Worm (Caenorhabditis elegans) whole organism, L3 larva: ENCODE measurements around the gene comt-1.

Source experiments
- R02D3.7 ChIP-seq: fragments of 150-350 bp; optimal IDR thresholded peaks from 2 replicates; lab custom pipeline; 2014; ENCODE audit warnings: missing biosample characterization, missing genetic modification characterization
- ZK546.5 ChIP-seq: sonication (generic microtip); optimal IDR thresholded peaks from 2 replicates; lab custom pipeline; 2017; ENCODE audit warnings: missing biosample characterization, missing genetic modification characterization
- aly-2 ChIP-seq: fragments of 150-350 bp; optimal IDR thresholded peaks from 2 replicates; lab custom pipeline; 2014; ENCODE audit warnings: missing biosample characterization, missing genetic modification characterization
- ama-1 ChIP-seq: fragments of 150-350 bp; optimal IDR thresholded peaks from 2 replicates; lab custom pipeline; 2018
- ceh-16 ChIP-seq: sonication (generic microtip); optimal IDR thresholded peaks from 2 replicates; lab custom pipeline; 2017; ENCODE audit warnings: missing biosample characterization, missing genetic modification characterization
- ceh-28 ChIP-seq: fragments of 150-350 bp; optimal IDR thresholded peaks from 2 replicates; lab custom pipeline; 2014; ENCODE audit warnings: missing biosample characterization, missing genetic modification reagents, missing genetic modification characterization
- ceh-82 ChIP-seq: fragments of 150-350 bp; optimal IDR thresholded peaks from 2 replicates; lab custom pipeline; 2014; ENCODE audit warnings: missing biosample characterization, missing genetic modification characterization
- ceh-9 ChIP-seq: sonication (generic microtip); optimal IDR thresholded peaks from 2 replicates; lab custom pipeline; 2018; ENCODE audit warnings: missing biosample characterization, missing genetic modification characterization
- daf-12 ChIP-seq: fragments of 150-350 bp; optimal IDR thresholded peaks from 2 replicates; lab custom pipeline; 2014; ENCODE audit warnings: missing biosample characterization, missing genetic modification reagents, missing genetic modification characterization
- egl-27 ChIP-seq: sonication (generic microtip); optimal IDR thresholded peaks from 4 replicates; lab custom pipeline; 2017; ENCODE audit warnings: missing biosample characterization, missing genetic modification reagents, missing genetic modification characterization
- egl-5 ChIP-seq: fragments of 150-350 bp; optimal IDR thresholded peaks from 2 replicates; lab custom pipeline; 2017; ENCODE audit warnings: missing biosample characterization, missing genetic modification reagents, missing genetic modification characterization, inconsistent platforms
- elt-1 ChIP-seq: fragments of 150-350 bp; optimal IDR thresholded peaks from 2 replicates; lab custom pipeline; 2014; ENCODE audit warnings: missing biosample characterization, missing genetic modification characterization
- elt-2 ChIP-seq: sonication (generic microtip); optimal IDR thresholded peaks from 2 replicates; lab custom pipeline; 2016; ENCODE audit warnings: missing genetic modification reagents, mild to moderate bottlenecking, missing genetic modification characterization, missing compliant biosample characterization
- elt-3 ChIP-seq, 3 experiments: fragments of 150-350 bp in 1 of 3; sonication (generic microtip) in 2 of 3; optimal IDR thresholded peaks; 2 replicates in 2 of 3; 4 replicates in 1 of 3; lab custom pipeline; 2014 to 2017; ENCODE audit warnings: missing biosample characterization in 3 of 3, missing genetic modification characterization in 3 of 3
- eor-1 ChIP-seq, 2 experiments: fragments of 150-350 bp; optimal IDR thresholded peaks; 2 replicates each; lab custom pipeline; 2014 to 2018; ENCODE audit warnings: missing biosample characterization in 2 of 2, missing genetic modification characterization in 2 of 2
- fkh-10 ChIP-seq: sonication (generic microtip); optimal IDR thresholded peaks from 2 replicates; lab custom pipeline; 2017; ENCODE audit warnings: missing biosample characterization, missing genetic modification reagents, missing genetic modification characterization
- fkh-2 ChIP-seq: fragments of 150-350 bp; optimal IDR thresholded peaks from 2 replicates; lab custom pipeline; 2014; ENCODE audit warnings: missing biosample characterization, missing genetic modification reagents, missing genetic modification characterization
- fos-1 ChIP-seq: fragments of 150-350 bp; optimal IDR thresholded peaks from 2 replicates; lab custom pipeline; 2014; ENCODE audit warnings: missing biosample characterization, missing genetic modification characterization
- hmg-11 ChIP-seq: sonication (generic microtip); optimal IDR thresholded peaks from 2 replicates; lab custom pipeline; 2016; ENCODE audit warnings: missing genetic modification characterization, missing compliant biosample characterization
- jun-1 ChIP-seq: fragments of 150-350 bp; optimal IDR thresholded peaks from 2 replicates; lab custom pipeline; 2014; ENCODE audit warnings: missing biosample characterization, missing genetic modification reagents, missing genetic modification characterization
- lin-15B ChIP-seq: fragments of 150-350 bp; optimal IDR thresholded peaks from 2 replicates; lab custom pipeline; 2014; ENCODE audit warnings: missing biosample characterization, missing genetic modification characterization
- lin-39 ChIP-seq: fragments of 150-350 bp; optimal IDR thresholded peaks from 2 replicates; lab custom pipeline; 2018; ENCODE audit warnings: missing biosample characterization, missing genetic modification reagents, missing genetic modification characterization
- lsy-12 ChIP-seq: sonication (generic microtip); optimal IDR thresholded peaks from 2 replicates; lab custom pipeline; 2016; ENCODE audit warnings: mild to moderate bottlenecking, missing genetic modification characterization, missing compliant biosample characterization
- mdl-1 ChIP-seq: fragments of 150-350 bp; optimal IDR thresholded peaks from 2 replicates; lab custom pipeline; 2014; ENCODE audit warnings: missing biosample characterization, missing genetic modification characterization
- mml-1 ChIP-seq: fragments of 150-350 bp; sonication (generic microtip); optimal IDR thresholded peaks from 3 replicates; lab custom pipeline; 2014; ENCODE audit warnings: missing biosample characterization, missing genetic modification characterization
- nfya-1 ChIP-seq: sonication (generic microtip); optimal IDR thresholded peaks from 2 replicates; lab custom pipeline; 2017; ENCODE audit warnings: missing genetic modification characterization, mild to moderate bottlenecking, missing compliant biosample characterization, antibody characterized with exemption, moderate library complexity; ENCODE audit not compliant: insufficient read depth
- nhr-11 ChIP-seq: fragments of 150-350 bp; optimal IDR thresholded peaks from 2 replicates; lab custom pipeline; 2014; ENCODE audit warnings: missing biosample characterization, missing genetic modification characterization
- nhr-12 ChIP-seq: fragments of 150-350 bp; optimal IDR thresholded peaks from 2 replicates; lab custom pipeline; 2014; ENCODE audit warnings: missing biosample characterization, missing genetic modification characterization
- nhr-23 ChIP-seq: fragments of 150-350 bp; optimal IDR thresholded peaks from 2 replicates; lab custom pipeline; 2014; ENCODE audit warnings: missing biosample characterization, missing genetic modification reagents, missing genetic modification characterization
- nhr-237 ChIP-seq: fragments of 150-350 bp; optimal IDR thresholded peaks from 2 replicates; lab custom pipeline; 2014; ENCODE audit warnings: missing biosample characterization, missing genetic modification characterization
- nhr-25 ChIP-seq: sonication (generic microtip); optimal IDR thresholded peaks from 2 replicates; lab custom pipeline; 2017; ENCODE audit warnings: missing biosample characterization, missing genetic modification characterization
- nhr-43 ChIP-seq: sonication (generic microtip); optimal IDR thresholded peaks from 2 replicates; lab custom pipeline; 2016; ENCODE audit warnings: mild to moderate bottlenecking, missing genetic modification characterization, missing compliant biosample characterization; ENCODE audit not compliant: poor library complexity, severe bottlenecking
- nhr-67 ChIP-seq: fragments of 150-350 bp; optimal IDR thresholded peaks from 2 replicates; lab custom pipeline; 2014; ENCODE audit warnings: missing biosample characterization, missing genetic modification characterization
- nhr-76 ChIP-seq: fragments of 150-350 bp; sonication (generic microtip); optimal IDR thresholded peaks from 5 replicates; lab custom pipeline; 2014; ENCODE audit warnings: missing biosample characterization, missing genetic modification characterization
- nhr-77 ChIP-seq: fragments of 150-350 bp; optimal IDR thresholded peaks from 2 replicates; lab custom pipeline; 2014; ENCODE audit warnings: missing biosample characterization, missing genetic modification characterization
- pha-4 ChIP-seq: fragments of 150-350 bp; optimal IDR thresholded peaks from 2 replicates; lab custom pipeline; 2014; ENCODE audit warnings: missing biosample characterization, missing genetic modification reagents, missing genetic modification characterization
- pqm-1 ChIP-seq: fragments of 150-350 bp; optimal IDR thresholded peaks from 2 replicates; lab custom pipeline; 2017; ENCODE audit warnings: missing biosample characterization, missing genetic modification characterization, inconsistent platforms
- sea-2 ChIP-seq: fragments of 150-350 bp; sonication (generic microtip); optimal IDR thresholded peaks from 4 replicates; lab custom pipeline; 2014; ENCODE audit warnings: missing biosample characterization, missing genetic modification reagents, missing genetic modification characterization
- skn-1 ChIP-seq: fragments of 150-350 bp; optimal IDR thresholded peaks from 2 replicates; lab custom pipeline; 2014; ENCODE audit warnings: missing biosample characterization, missing genetic modification characterization
- snpc-4 ChIP-seq: fragments of 150-350 bp; optimal IDR thresholded peaks from 2 replicates; lab custom pipeline; 2014; ENCODE audit warnings: missing biosample characterization, missing genetic modification characterization
- tbx-2 ChIP-seq: sonication (generic microtip); optimal IDR thresholded peaks from 2 replicates; lab custom pipeline; 2016; ENCODE audit warnings: mild to moderate bottlenecking, missing genetic modification characterization, missing compliant biosample characterization
- unc-39 ChIP-seq: sonication (generic microtip); optimal IDR thresholded peaks from 4 replicates; lab custom pipeline; 2017; ENCODE audit warnings: missing biosample characterization, missing genetic modification characterization
- unc-62 ChIP-seq: fragments of 150-350 bp; sonication (generic microtip); optimal IDR thresholded peaks from 4 replicates; lab custom pipeline; 2014; ENCODE audit warnings: missing biosample characterization, missing genetic modification reagents, missing genetic modification characterization
- zag-1 ChIP-seq: fragments of 150-350 bp; optimal IDR thresholded peaks from 2 replicates; lab custom pipeline; 2014; ENCODE audit warnings: missing biosample characterization, missing genetic modification characterization
- ztf-11 ChIP-seq: fragments of 150-350 bp; optimal IDR thresholded peaks from 2 replicates; lab custom pipeline; 2014; ENCODE audit warnings: missing biosample characterization, missing genetic modification characterization
- ztf-4 ChIP-seq: fragments of 150-350 bp; optimal IDR thresholded peaks from 2 replicates; lab custom pipeline; 2014; ENCODE audit warnings: missing biosample characterization, missing genetic modification characterization

The comt-1 gene

DNA sequence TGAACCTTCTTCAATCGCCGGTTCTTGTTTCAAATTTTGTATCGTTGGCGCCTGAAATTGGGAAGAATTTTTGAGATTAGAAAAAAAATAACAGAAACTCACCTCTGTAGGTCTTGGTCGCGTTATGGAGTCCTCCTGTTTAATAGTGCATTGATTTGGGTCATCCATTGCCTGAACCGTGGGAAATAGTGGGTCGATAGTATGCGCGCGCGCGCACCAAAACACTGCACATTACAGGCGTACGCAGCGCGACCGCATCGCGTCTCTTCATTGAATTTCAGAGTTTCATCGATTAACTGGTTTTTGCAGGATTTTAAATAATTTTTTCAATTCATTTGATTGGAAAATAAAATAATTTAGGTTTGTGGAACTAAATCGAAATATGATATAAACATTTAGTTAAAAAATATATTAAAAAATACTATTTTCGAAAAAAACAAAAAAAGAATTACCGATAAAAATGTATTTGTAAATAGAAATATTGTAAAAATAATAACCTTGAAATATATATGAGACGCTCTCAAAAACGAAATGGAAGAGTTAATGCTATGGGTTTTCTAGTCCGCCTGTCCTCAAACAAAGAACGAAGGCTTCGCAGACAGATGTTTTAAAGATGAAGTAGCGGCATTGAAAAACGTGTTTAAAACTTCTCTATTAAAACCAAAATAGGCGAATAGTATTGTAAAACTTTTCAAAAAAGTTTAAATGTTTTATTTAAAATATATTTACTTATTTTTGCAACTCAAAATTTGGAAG is 5.0 kb downstream of the comt-1 start, which contains the start of gene tra-4 (continued):
- TF ChIP-seq ztf-4 (tag; lab: Kevin White, UChicago) (no peak), hmg-11 (tag; lab: Kevin White, UChicago) (no peak), elt-2 (tag; lab: Kevin White, UChicago) (no peak), eor-1 (tag; optimal IDR thresholded peaks at IDR 0.05; lab: Kevin White, UChicago) (no peak), fkh-10 (GFP tag; lab: Kevin White, UChicago) (no peak), pha-4 (peak; percentile 26), egl-5 (tag; lab: Kevin White, UChicago) (no peak), ceh-82 (tag; lab: Kevin White, UChicago) (no peak), aly-2 (no peak), snpc-4 (tag; lab: Kevin White, UChicago) (peak; percentile 36)

DNA sequence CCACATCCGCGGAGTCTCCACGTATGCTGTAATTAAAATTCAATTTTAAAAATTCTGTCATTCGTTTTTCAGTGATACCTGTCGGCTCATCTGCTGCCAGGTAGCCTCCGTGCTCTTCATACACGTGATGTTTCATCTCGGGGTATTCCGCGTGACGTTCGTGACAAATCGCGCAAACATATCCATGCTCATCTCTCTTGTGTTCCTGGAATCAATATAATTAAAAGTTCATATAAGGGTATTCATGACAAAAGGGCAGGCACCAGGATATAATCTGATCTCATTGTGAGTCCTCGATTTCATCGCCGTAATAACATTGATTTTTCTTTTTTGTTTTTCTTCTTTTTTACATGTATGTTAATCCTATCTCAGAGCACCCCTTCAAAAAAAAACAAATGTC is 8.3 kb downstream of the comt-1 start:
- TF ChIP-seq nhr-237 (tag; lab: Kevin White, UChicago) (no peak), mdl-1 (tag; lab: Kevin White, UChicago) (no peak), ama-1 (lab: Kevin White, UChicago) (peak; percentile 9), eor-1 (tag; optimal IDR thresholded peaks at IDR 0.05; lab: Kevin White, UChicago) (no peak)
- TF ChIP-seq, all 47 proteins: peak for 1

DNA sequence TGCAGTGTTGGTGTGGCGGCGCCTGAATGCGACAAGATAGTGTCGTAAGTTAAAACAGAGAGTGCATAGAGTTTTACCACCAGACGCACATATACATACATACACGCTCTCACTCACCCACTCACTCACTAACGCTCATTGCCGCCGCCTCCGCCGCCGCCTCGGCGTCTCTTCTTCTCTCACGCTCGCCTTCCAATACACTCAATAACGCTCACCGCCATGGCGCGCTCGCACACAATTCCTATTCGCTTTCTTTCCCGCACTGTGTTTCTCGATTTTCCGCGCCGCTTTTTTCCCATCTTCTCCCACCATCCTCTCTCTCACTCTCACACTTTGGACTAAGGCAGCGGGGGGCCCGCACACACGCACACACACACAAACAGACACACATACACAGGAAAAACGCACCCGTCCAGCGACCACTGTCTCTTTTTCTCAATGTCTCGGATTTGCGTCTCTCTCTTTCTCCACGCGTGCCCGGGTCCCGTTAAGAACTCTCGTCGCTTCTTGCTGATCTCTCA is 9.8 kb downstream of the comt-1 start, which contains the start of gene kin-29:
TSS of gene kin-29 (minus strand) at position 51 of the 521 bp plus-strand sequence.
- no peak for TF ChIP-seq ama-1 (lab: Kevin White, UChicago)
- TF ChIP-seq elt-2 (tag; lab: Kevin White, UChicago) = peak; percentile 83
- TF ChIP-seq mdl-1 (tag; lab: Kevin White, UChicago) = peak; percentile 37
- TF ChIP-seq ceh-82 (tag; lab: Kevin White, UChicago) = no peak
- peak; percentile 65 for TF ChIP-seq fkh-10 (GFP tag; lab: Kevin White, UChicago)
- TF ChIP-seq R02D3.7 = peak; percentile 31
- peak; percentile 61 for TF ChIP-seq unc-62 (GFP tag; lab: Kevin White, UChicago)
- peak; percentile 41 for TF ChIP-seq nhr-43
- peak; percentile 60 for TF ChIP-seq pha-4
- TF ChIP-seq lin-39 = peak; percentile 77
- TF ChIP-seq mml-1 (tag; lab: Kevin White, UChicago) = no peak
- no peak for TF ChIP-seq nhr-237 (tag; lab: Kevin White, UChicago)
- TF ChIP-seq egl-27 (tag; lab: Kevin White, UChicago) = peak; percentile 88
- peak; percentile 71 for TF ChIP-seq ceh-28 (tag; lab: Kevin White, UChicago)
- peak; percentile 83 for TF ChIP-seq tbx-2
- TF ChIP-seq ztf-4 (tag; lab: Kevin White, UChicago) = peak; percentile 28
- TF ChIP-seq nfya-1 (tag; lab: Kevin White, UChicago) = peak; percentile 90
- peak; percentile 92 for TF ChIP-seq jun-1 (tag; lab: Kevin White, UChicago)
- TF ChIP-seq lsy-12 (tag; lab: Kevin White, UChicago) = peak; percentile 81
- TF ChIP-seq lin-15B (tag; lab: Kevin White, UChicago) = peak; percentile 45
- TF ChIP-seq fos-1 (tag; lab: Kevin White, UChicago) = peak; percentile 68
- no peak for TF ChIP-seq daf-12 (tag; lab: Kevin White, UChicago)
- TF ChIP-seq ztf-11 (tag; lab: Kevin White, UChicago) = no peak
- peak; percentile 18 for TF ChIP-seq zag-1 (tag; lab: Kevin White, UChicago)
- peak; percentile 50 for TF ChIP-seq snpc-4 (tag; lab: Kevin White, UChicago)
- no peak for TF ChIP-seq eor-1 (tag; optimal IDR thresholded peaks at IDR 0.05; lab: Kevin White, UChicago)
- no peak for TF ChIP-seq skn-1
- no peak for TF ChIP-seq elt-3 (tag; optimal IDR thresholded peaks at IDR 0.05; lab: Kevin White, UChicago)
- no peak for TF ChIP-seq ZK546.5 (tag; lab: Kevin White, UChicago)
- no peak for TF ChIP-seq unc-39 (tag; lab: Kevin White, UChicago)
- TF ChIP-seq nhr-11 (tag; lab: Kevin White, UChicago) = peak; percentile 70
- TF ChIP-seq nhr-67 = no peak
- no peak for TF ChIP-seq ceh-16
- no peak for TF ChIP-seq nhr-76 (tag; lab: Kevin White, UChicago)
- TF ChIP-seq nhr-12 (tag; lab: Kevin White, UChicago) = no peak
- peak; percentile 80 for TF ChIP-seq nhr-25 (tag; lab: Kevin White, UChicago)
- TF ChIP-seq hmg-11 (tag; lab: Kevin White, UChicago) = peak; percentile 99
- TF ChIP-seq elt-1 (tag; lab: Kevin White, UChicago) = peak; percentile 69
- no peak for TF ChIP-seq nhr-77 (tag; lab: Kevin White, UChicago)
- TF ChIP-seq egl-5 (tag; lab: Kevin White, UChicago) = peak; percentile 20
- TF ChIP-seq fkh-2 (tag; lab: Kevin White, UChicago) = no peak
- no peak for TF ChIP-seq pqm-1 (tag; lab: Kevin White, UChicago)
- TF ChIP-seq nhr-23 (tag; lab: Kevin White, UChicago) = peak; percentile 56
- TF ChIP-seq aly-2 = no peak
- no peak for TF ChIP-seq sea-2
- no peak for TF ChIP-seq ceh-9 (tag; lab: Kevin White, UChicago)
